Fruit fly (Drosophila melanogaster): ENCODE measurements around the gene eag.
A peak's percentile ranks its signal among the peaks of the same experiment; 100 is the strongest.

Gene eag

DNA sequence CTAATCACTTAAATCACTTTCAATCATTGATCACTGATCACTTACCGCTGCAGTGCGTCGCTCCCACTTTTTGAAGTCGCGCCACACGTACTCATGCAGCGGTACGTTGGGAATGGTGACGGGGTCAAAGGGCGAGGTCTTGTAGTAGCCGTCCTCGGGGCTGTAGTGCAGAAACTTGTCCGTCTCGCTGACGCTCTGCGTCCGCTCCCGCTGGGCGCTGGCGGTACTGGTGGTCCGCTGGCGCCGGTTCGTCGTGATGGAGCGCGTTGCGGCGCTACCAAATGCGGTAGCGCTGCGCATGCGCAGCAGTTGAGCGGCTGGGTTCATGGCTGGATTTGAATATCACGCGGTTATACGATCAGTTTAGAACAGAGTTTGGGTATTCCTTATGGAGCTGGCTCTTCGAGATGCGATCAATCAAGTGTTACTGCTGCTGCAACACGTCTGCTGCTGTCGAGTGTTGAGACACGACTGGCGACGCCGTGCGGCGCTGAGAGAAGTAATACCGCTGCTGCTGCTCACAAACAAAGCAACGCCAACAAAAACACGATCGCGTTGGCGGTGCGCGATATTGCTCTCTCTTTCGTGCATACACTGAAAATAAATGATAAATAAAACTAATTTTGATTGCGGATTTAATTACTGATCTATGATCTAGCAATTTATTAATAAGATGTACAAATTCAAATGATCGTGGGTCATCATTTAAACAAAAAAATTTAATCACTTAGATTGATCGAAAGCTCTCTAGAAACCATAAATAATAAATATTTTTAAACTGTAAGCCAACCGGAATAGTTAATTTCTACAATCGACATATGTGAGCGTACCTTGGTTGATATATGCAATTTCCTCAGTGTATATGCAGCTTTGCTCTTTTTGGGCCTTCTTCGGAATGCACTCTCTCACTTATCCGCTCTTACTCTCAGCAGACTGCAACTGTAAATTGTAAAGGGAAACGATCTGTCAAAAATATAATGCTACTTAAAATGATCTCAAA lies 4.7 kb upstream of the eag start (continued):
- TF ChIP-seq CG10979 (tag; optimal IDR thresholded peaks at IDR 0.05), result peak; percentile 98
- no peak for TF ChIP-seq hkb (optimal IDR thresholded peaks at IDR 0.05)
- TF ChIP-seq hkb (GFP tag; IDR thresholded peaks at IDR 0.05), result peak; percentile 91
- TF ChIP-seq nmo (GFP tag; optimal IDR thresholded peaks at IDR 0.05), result peak; percentile 99
- peak; percentile 91 for TF ChIP-seq Six4 (GFP tag; optimal IDR thresholded peaks at IDR 0.05)
- peak; percentile 53 for TF ChIP-seq Fer2 (tag; optimal IDR thresholded peaks at IDR 0.05)
- peak; percentile 82 for TF ChIP-seq ssp (GFP tag; IDR thresholded peaks at IDR 0.05)
- peak; percentile 97 for TF ChIP-seq Ssrp (tag; optimal IDR thresholded peaks at IDR 0.05)
- TF ChIP-seq BtbVII (GFP tag; optimal IDR thresholded peaks at IDR 0.05), result peak; percentile 86
- TF ChIP-seq CG2889 (GFP tag; IDR thresholded peaks at IDR 0.05), result peak; percentile 57
- TF ChIP-seq CG31224 (GFP tag; IDR thresholded peaks at IDR 0.05), result peak; percentile 64
- TF ChIP-seq D19A (tag; optimal IDR thresholded peaks at IDR 0.05), result peak; percentile 95
- peak; percentile 83 for TF ChIP-seq Fer1 (GFP tag; optimal IDR thresholded peaks at IDR 0.05)
- TF ChIP-seq CG11247 (GFP tag; IDR thresholded peaks at IDR 0.05), result peak; percentile 69; the same call in 1 of the 2 replicates
- TF ChIP-seq eyg (GFP tag; optimal IDR thresholded peaks at IDR 0.05), result no peak
- peak; percentile 70 for TF ChIP-seq maf-S (GFP tag; optimal IDR thresholded peaks at IDR 0.05)
- peak; percentile 58 for TF ChIP-seq CG4854 (GFP tag; optimal IDR thresholded peaks at IDR 0.05)
- no peak for TF ChIP-seq pfk (GFP tag; optimal IDR thresholded peaks at IDR 0.05)
- peak; percentile 30; the same call in 1 of the 2 replicates for TF ChIP-seq bbx (GFP tag; IDR thresholded peaks at IDR 0.05; ENCODE audit: partially characterized antibody)
- peak; percentile 32 for TF ChIP-seq CG9797 (GFP tag; optimal IDR thresholded peaks at IDR 0.05)
- TF ChIP-seq CG10654 (GFP tag; optimal IDR thresholded peaks at IDR 0.05), result peak; percentile 85
- peak; percentile 97 for TF ChIP-seq phol (tag; optimal IDR thresholded peaks at IDR 0.05)
- TF ChIP-seq oc (tag; optimal IDR thresholded peaks at IDR 0.05), result peak; percentile 92
- peak; percentile 87 for TF ChIP-seq ttk (GFP tag; IDR thresholded peaks at IDR 0.05)
- peak; percentile 65 for TF ChIP-seq crc (GFP tag; optimal IDR thresholded peaks at IDR 0.05)
- TF ChIP-seq Myb (GFP tag; optimal IDR thresholded peaks at IDR 0.05), result peak; percentile 36
- peak; percentile 78 for TF ChIP-seq shn (GFP tag; optimal IDR thresholded peaks at IDR 0.05)
- peak; percentile 48 for TF ChIP-seq gsb (GFP tag; IDR thresholded peaks at IDR 0.05)
- peak; percentile 96 for TF ChIP-seq CG30403 (GFP tag; optimal IDR thresholded peaks at IDR 0.05)
- TF ChIP-seq CG11093 (GFP tag; IDR thresholded peaks at IDR 0.05), result peak; percentile 86
- TF ChIP-seq tap (tag; optimal IDR thresholded peaks at IDR 0.05), result peak; percentile 93
- peak; percentile 87 for TF ChIP-seq stc (GFP tag; IDR thresholded peaks at IDR 0.05)
- TF ChIP-seq CG10959 (GFP tag; IDR thresholded peaks at IDR 0.05), result peak; percentile 89
- peak; percentile 74 to 94 for TF ChIP-seq chif (GFP tag; optimal IDR thresholded peaks at IDR 0.05)
- TF ChIP-seq p53 (GFP tag; optimal IDR thresholded peaks at IDR 0.05), result peak; percentile 29
- peak; percentile 66 for TF ChIP-seq Dad (GFP tag; optimal IDR thresholded peaks at IDR 0.05)
- peak; percentile 58; the same call in 3 of the 4 replicates for TF ChIP-seq Gug (GFP tag; IDR thresholded peaks at IDR 0.05)
- peak; percentile 55; the same call in 1 of the 3 replicates for TF ChIP-seq C15 (GFP tag; IDR thresholded peaks at IDR 0.05)
- TF ChIP-seq CG7372 (GFP tag; IDR thresholded peaks at IDR 0.05), result peak; percentile 80
- peak; percentile 65 for TF ChIP-seq CG31441 (GFP tag; IDR thresholded peaks at IDR 0.05)
- peak; percentile 6 for TF ChIP-seq CG13894 (tag; optimal IDR thresholded peaks at IDR 0.05)
- TF ChIP-seq Jarid2 (GFP tag; optimal IDR thresholded peaks at IDR 0.05), result peak; percentile 85
- 0 out of 2 replicates have a peak, but pooled peaks have one; percentile 38 for TF ChIP-seq CG11085 (GFP tag; IDR thresholded peaks at IDR 0.05)
- no peak for TF ChIP-seq schlank (tag; optimal IDR thresholded peaks at IDR 0.05)
- peak; percentile 89 for TF ChIP-seq nau (GFP tag; optimal IDR thresholded peaks at IDR 0.05)
- peak; percentile 90 for TF ChIP-seq kni (GFP tag; optimal IDR thresholded peaks at IDR 0.05)
- TF ChIP-seq NFAT (GFP tag; IDR thresholded peaks at IDR 0.05), result peak; percentile 24; the same call in 1 of the 2 replicates
- peak; percentile 15; the same call in 1 of the 3 replicates for TF ChIP-seq CG16813 (GFP tag; IDR thresholded peaks at IDR 0.05; ENCODE audit: partially characterized antibody)
